Worm (Caenorhabditis elegans): ENCODE results near the gene F46B6.6.

ce11 chrV:9796002-9796401 is 9.3 kb upstream of the F46B6.6 start:
- TF ChIP-seq W03F9.2 (tag; optimal IDR thresholded peaks at IDR 0.05) (no peak), him-1 (tag; optimal IDR thresholded peaks at IDR 0.05) (no peak)
